Worm (Caenorhabditis elegans): ENCODE results near the gene yju-2.
A peak's percentile ranks its signal among the peaks of the same experiment; 100 is the strongest.

Gene yju-2

ce11 chrIII:7223029-7223428 is 38.9 kb downstream of the yju-2 start, which contains the start of gene der-2:
der-2 (minus strand) TSS chrIII:7223129.
- TF ChIP-seq dve-1 (tag; optimal IDR thresholded peaks at IDR 0.05) (no peak), che-1 (tag; optimal IDR thresholded peaks at IDR 0.05) (no peak), npax-4 (tag; optimal IDR thresholded peaks at IDR 0.05) (no peak), nfya-1 (tag; optimal IDR thresholded peaks at IDR 0.05) (no peak), ceh-31 (tag; optimal IDR thresholded peaks at IDR 0.05) (no peak), sox-4 (tag; optimal IDR thresholded peaks at IDR 0.05) (no peak), ceh-24 (tag; optimal IDR thresholded peaks at IDR 0.05) (no peak), pros-1 (tag; optimal IDR thresholded peaks at IDR 0.05) (no peak), pax-1 (tag; optimal IDR thresholded peaks at IDR 0.05) (no peak), mec-3 (tag; optimal IDR thresholded peaks at IDR 0.05; ENCODE audit: borderline replicate concordance) (no peak), elt-2 (tag; optimal IDR thresholded peaks at IDR 0.05) (no peak)

- no peak for TF ChIP-seq ceh-19 (GFP tag; optimal IDR thresholded peaks at IDR 0.05)
Measured at ce11 chrIII:7226607-7227006, 42.5 kb downstream of the yju-2 start, which contains the start of gene hsp-75. hsp-75 (minus strand) TSS chrIII:7226707.

- TF ChIP-seq ets-4 (tag; optimal IDR thresholded peaks at IDR 0.05) (no peak), nhr-232 (tag; optimal IDR thresholded peaks at IDR 0.05) (no peak), C38D4.7 (GFP tag; optimal IDR thresholded peaks at IDR 0.05) (no peak), madf-2 (tag; optimal IDR thresholded peaks at IDR 0.05) (no peak), ceh-24 (tag; optimal IDR thresholded peaks at IDR 0.05) (no peak), ceh-22 (tag; optimal IDR thresholded peaks at IDR 0.05) (no peak), ahr-1 (tag; optimal IDR thresholded peaks at IDR 0.05) (no peak), eyg-1 (tag; optimal IDR thresholded peaks at IDR 0.05) (no peak), hlh-6 (tag; optimal IDR thresholded peaks at IDR 0.05) (no peak), fkh-10 (GFP tag; optimal IDR thresholded peaks at IDR 0.05) (no peak), fax-1 (tag; optimal IDR thresholded peaks at IDR 0.05) (no peak), F13H6.1 (tag; optimal IDR thresholded peaks at IDR 0.05) (no peak), rnt-1 (tag; optimal IDR thresholded peaks at IDR 0.05) (no peak), lim-6 (tag; optimal IDR thresholded peaks at IDR 0.05) (no peak), ceh-19 (GFP tag; optimal IDR thresholded peaks at IDR 0.05) (no peak)
Measured at ce11 chrIII:7229687-7230086, 45.6 kb downstream of the yju-2 start, which contains the start of gene R151.8. R151.8 (minus strand) TSS chrIII:7229787.

- TF ChIP-seq unc-3 (GFP tag; conservative IDR thresholded peaks at IDR 0.05) (no peak), unc-3 (tag; optimal IDR thresholded peaks at IDR 0.05) (no peak), nfya-1 (tag; optimal IDR thresholded peaks at IDR 0.05) (no peak), sox-2 (GFP tag; IDR thresholded peaks at IDR 0.05) (no peak), K02D7.2 (tag; optimal IDR thresholded peaks at IDR 0.05) (no peak)
Measured at ce11 chrIII:7230841-7231240, 46.7 kb downstream of the yju-2 start, which contains the start of gene R151.10. R151.10 (minus strand) TSS chrIII:7230941.

ce11 chrIII:7232782-7233181 is 48.6 kb downstream of the yju-2 start, which contains the start of gene adr-2:
adr-2 (minus strand) TSS chrIII:7232882.
- TF ChIP-seq hlh-15 (tag; optimal IDR thresholded peaks at IDR 0.05): no peak
- no peak for TF ChIP-seq C38D4.7 (GFP tag; optimal IDR thresholded peaks at IDR 0.05)
- TF ChIP-seq pag-3 (tag; optimal IDR thresholded peaks at IDR 0.05; ENCODE audit: borderline replicate concordance): no peak
- no peak for TF ChIP-seq npax-4 (tag; optimal IDR thresholded peaks at IDR 0.05)

ce11 chrIII:7234148-7234547 is 50.0 kb downstream of the yju-2 start, which contains the start of gene ndus-8:
ndus-8 (minus strand) TSS chrIII:7234202.
- TF ChIP-seq ceh-9 (tag; optimal IDR thresholded peaks at IDR 0.05) (no peak), ceh-34 (tag; optimal IDR thresholded peaks at IDR 0.05) (no peak), dve-1 (tag; optimal IDR thresholded peaks at IDR 0.05) (no peak), Y22D7AL.16 (tag; optimal IDR thresholded peaks at IDR 0.05) (no peak), unc-42 (tag; optimal IDR thresholded peaks at IDR 0.05) (no peak), nfya-1 (tag; optimal IDR thresholded peaks at IDR 0.05) (peak; percentile 24), ceh-30 (tag; optimal IDR thresholded peaks at IDR 0.05) (no peak), elt-2 (tag; optimal IDR thresholded peaks at IDR 0.05) (no peak)
